Fruit fly (Drosophila melanogaster) whole organism, pupa: Measurements from ENCODE around the gene CG31183.

Source experiments
- CG12605 ChIP-seq: fragments of 200-800 bp; sonication (Bioruptor generic); IDR thresholded peaks from 2 replicates; pipeline ENCODE4 v1.3.6; 2022; ENCODE audit warnings: missing biosample characterization, missing genetic modification characterization
- CG13204 ChIP-seq: fragments of 200-800 bp; sonication (Bioruptor generic); optimal IDR thresholded peaks from 2 replicates; lab custom pipeline; 2018; ENCODE audit warnings: missing biosample characterization, mild to moderate bottlenecking, missing genetic modification characterization, moderate library complexity
- CG14655 ChIP-seq: fragments of 200-800 bp; sonication (Bioruptor generic); optimal IDR thresholded peaks from 3 replicates; lab custom pipeline; 2017; ENCODE audit warnings: mild to moderate bottlenecking, missing biosample characterization, missing genetic modification reagents, missing genetic modification characterization
- CG17806 ChIP-seq: fragments of 200-800 bp; sonication (Bioruptor generic); optimal IDR thresholded peaks from 2 replicates; lab custom pipeline; 2018; ENCODE audit warnings: missing biosample characterization, mild to moderate bottlenecking, missing genetic modification characterization, moderate library complexity
- CG34367 ChIP-seq: fragments of 200-800 bp; sonication (Bioruptor generic); optimal IDR thresholded peaks from 2 replicates; lab custom pipeline; 2018; ENCODE audit warnings: missing biosample characterization, mild to moderate bottlenecking, missing genetic modification characterization
- CG4496 ChIP-seq: fragments of 200-800 bp; sonication (Bioruptor generic); IDR thresholded peaks from 3 replicates; pipeline ENCODE4 v1.3.6; 2022; ENCODE audit warnings: missing biosample characterization, missing genetic modification characterization
- D1 ChIP-seq: fragments of 200-800 bp; sonication (Bioruptor generic); optimal IDR thresholded peaks from 2 replicates; lab custom pipeline; 2018; ENCODE audit warnings: missing biosample characterization, mild to moderate bottlenecking, missing genetic modification characterization, moderate library complexity
- Ets98B ChIP-seq: fragments of 200-800 bp; sonication (Bioruptor generic); IDR thresholded peaks from 2 replicates; pipeline ENCODE4 v1.3.6; 2022; ENCODE audit warnings: missing biosample characterization, missing genetic modification characterization
- Snoo ChIP-seq: fragments of 200-800 bp; sonication (Bioruptor generic); optimal IDR thresholded peaks from 3 replicates; lab custom pipeline; 2017; ENCODE audit warnings: missing biosample characterization, mild to moderate bottlenecking, missing genetic modification characterization, inconsistent platforms

DNA sequence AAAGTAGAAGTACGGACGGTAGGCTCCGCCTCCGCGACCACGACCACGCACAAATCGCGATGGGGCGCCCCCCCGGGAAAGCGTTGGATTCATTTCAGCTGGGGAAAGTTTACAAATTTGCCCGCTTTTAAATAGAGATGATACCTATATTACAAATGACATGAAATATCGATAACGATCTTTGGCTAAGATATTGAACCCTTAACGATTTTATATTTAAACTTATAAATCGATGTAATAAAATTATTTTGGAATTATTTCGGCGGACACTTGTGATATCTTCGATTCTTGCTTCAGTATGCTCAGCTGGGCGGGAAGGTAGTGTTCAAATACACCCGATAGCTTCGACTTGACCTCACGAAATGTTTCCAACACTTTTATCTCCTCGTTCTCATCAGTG, 43.2 kb downstream of the CG31183 start, which contains the start of gene rec:
- no peak for TF ChIP-seq CG4496 (GFP tag; lab: Robert Waterston, UW)
- TF ChIP-seq D1 (tag; lab: Kevin White, UChicago): no peak
- TF ChIP-seq CG17806 (tag; lab: Kevin White, UChicago): no peak
- TF ChIP-seq CG34367 (tag; lab: Kevin White, UChicago): no peak
- no peak for TF ChIP-seq CG12605 (GFP tag; lab: Robert Waterston, UW)
- no peak for TF ChIP-seq Ets98B (GFP tag; lab: Robert Waterston, UW)
- TF ChIP-seq CG14655 (GFP tag; lab: Kevin White, UChicago): no peak
- no peak for TF ChIP-seq Snoo (tag; lab: Kevin White, UChicago)
- no peak for TF ChIP-seq CG13204 (GFP tag; lab: Kevin White, UChicago)
